Worm (Caenorhabditis elegans): ENCODE data around the gene hpo-9.

ce11 chrV:7197036-7197435 lies 39.9 kb downstream of the hpo-9 start:
- no peak for TF ChIP-seq nhr-77 (tag; optimal IDR thresholded peaks at IDR 0.05)
- TF ChIP-seq ztf-11 (tag; optimal IDR thresholded peaks at IDR 0.05) = no peak
- no peak for TF ChIP-seq snpc-1.2 (GFP tag; IDR thresholded peaks at IDR 0.05)
- no peak for TF ChIP-seq set-16 (GFP tag; IDR thresholded peaks at IDR 0.05)
- no peak for TF ChIP-seq nhr-76 (tag; optimal IDR thresholded peaks at IDR 0.05)
- TF ChIP-seq lin-15B (tag; optimal IDR thresholded peaks at IDR 0.05) = no peak
- TF ChIP-seq daf-16 (GFP tag; optimal IDR thresholded peaks at IDR 0.05) = no peak
- no peak for TF ChIP-seq daf-16 (tag; optimal IDR thresholded peaks at IDR 0.05)
- TF ChIP-seq F49E8.2 (tag; optimal IDR thresholded peaks at IDR 0.05; ENCODE audit: borderline replicate concordance) = no peak
- TF ChIP-seq unc-62 (GFP tag; optimal IDR thresholded peaks at IDR 0.05 in 1 of 2) = no peak
- no peak for TF ChIP-seq unc-62 (tag; optimal IDR thresholded peaks at IDR 0.05)
- TF ChIP-seq nhr-25 (tag; optimal IDR thresholded peaks at IDR 0.05; ENCODE audit: borderline replicate concordance, insufficient read depth) = no peak
- no peak for TF ChIP-seq ces-1 (GFP tag; optimal IDR thresholded peaks at IDR 0.05)
- no peak for TF ChIP-seq nhr-237 (tag; optimal IDR thresholded peaks at IDR 0.05)
- no peak for TF ChIP-seq unc-39 (tag; optimal IDR thresholded peaks at IDR 0.05)
- TF ChIP-seq ceh-82 (tag; optimal IDR thresholded peaks at IDR 0.05) = no peak
